Worm (Caenorhabditis elegans) whole organism, L2 larva: ENCODE measurements around the gene ZK287.9.
A peak's percentile ranks its signal among the peaks of the same experiment; 100 is the strongest.

Experiments
- C34F6.9 ChIP-seq: fragments of 150-350 bp; optimal IDR thresholded peaks from 2 replicates; lab custom pipeline; 2014; ENCODE audit warnings: missing biosample characterization, missing genetic modification characterization
- F13H6.1 ChIP-seq: sonication (generic microtip); optimal IDR thresholded peaks from 2 replicates; lab custom pipeline; 2016; ENCODE audit warnings: missing genetic modification characterization, missing compliant biosample characterization
- R02D3.7 ChIP-seq: fragments of 150-350 bp; optimal IDR thresholded peaks from 2 replicates; lab custom pipeline; 2014; ENCODE audit warnings: missing biosample characterization, missing genetic modification characterization
- ZK546.5 ChIP-seq: sonication (generic microtip); optimal IDR thresholded peaks from 2 replicates; lab custom pipeline; 2017; ENCODE audit warnings: missing biosample characterization, missing genetic modification characterization
- aly-2 ChIP-seq: fragments of 150-350 bp; optimal IDR thresholded peaks from 2 replicates; lab custom pipeline; 2014; ENCODE audit warnings: missing biosample characterization, missing genetic modification characterization
- ama-1 ChIP-seq: fragments of 150-350 bp; optimal IDR thresholded peaks from 2 replicates; lab custom pipeline; 2018; ENCODE audit warnings: inconsistent platforms
- blmp-1 ChIP-seq: sonication (generic microtip); optimal IDR thresholded peaks from 2 replicates; lab custom pipeline; 2017; ENCODE audit warnings: missing genetic modification characterization, mild to moderate bottlenecking, missing compliant biosample characterization, antibody characterized with exemption, moderate library complexity; ENCODE audit not compliant: insufficient read depth
- ceh-16 ChIP-seq: fragments of 150-350 bp; optimal IDR thresholded peaks from 2 replicates; lab custom pipeline; 2014; ENCODE audit warnings: missing biosample characterization, missing genetic modification characterization
- ceh-82 ChIP-seq: fragments of 150-350 bp; optimal IDR thresholded peaks from 2 replicates; lab custom pipeline; 2014; ENCODE audit warnings: missing biosample characterization, missing genetic modification characterization
- crh-2 ChIP-seq: sonication (generic microtip); optimal IDR thresholded peaks from 2 replicates; lab custom pipeline; 2017; ENCODE audit warnings: missing biosample characterization, missing genetic modification characterization
- dmd-4 ChIP-seq: sonication (generic microtip); optimal IDR thresholded peaks from 2 replicates; lab custom pipeline; 2017; ENCODE audit warnings: missing biosample characterization, missing genetic modification characterization
- egl-27 ChIP-seq: sonication (generic microtip); optimal IDR thresholded peaks from 3 replicates; lab custom pipeline; 2017; ENCODE audit warnings: missing biosample characterization, missing genetic modification reagents, missing genetic modification characterization
- elt-3 ChIP-seq: sonication (generic microtip); optimal IDR thresholded peaks from 2 replicates; lab custom pipeline; 2017; ENCODE audit warnings: missing biosample characterization, missing genetic modification characterization
- fos-1 ChIP-seq: fragments of 150-350 bp; optimal IDR thresholded peaks from 2 replicates; lab custom pipeline; 2014; ENCODE audit warnings: missing biosample characterization, missing genetic modification characterization
- gmeb-1 ChIP-seq: fragments of 150-350 bp; optimal IDR thresholded peaks from 2 replicates; lab custom pipeline; 2014; ENCODE audit warnings: missing biosample characterization, missing genetic modification characterization
- lin-13 ChIP-seq: fragments of 150-350 bp; optimal IDR thresholded peaks from 2 replicates; lab custom pipeline; 2014; ENCODE audit warnings: missing biosample characterization, missing genetic modification reagents, missing genetic modification characterization
- lsy-2 ChIP-seq, 2 experiments: fragments of 150-350 bp in 1 of 2; sonication (generic microtip) in 1 of 2; optimal IDR thresholded peaks; 2 replicates each; lab custom pipeline; 2014 to 2017; ENCODE audit warnings: missing biosample characterization in 2 of 2, missing genetic modification characterization in 2 of 2
- mab-5 ChIP-seq: fragments of 150-350 bp; optimal IDR thresholded peaks from 2 replicates; lab custom pipeline; 2014; ENCODE audit warnings: missing biosample characterization, missing genetic modification characterization
- mdl-1 ChIP-seq, 2 experiments: fragments of 150-350 bp in 1 of 2; sonication (generic microtip) in 1 of 2; optimal IDR thresholded peaks; 2 replicates each; lab custom pipeline; 2017; ENCODE audit warnings: missing biosample characterization in 2 of 2, missing genetic modification characterization in 2 of 2
- nhr-10 ChIP-seq: sonication (generic microtip); optimal IDR thresholded peaks from 2 replicates; lab custom pipeline; 2017; ENCODE audit warnings: missing biosample characterization, missing genetic modification characterization
- nhr-12 ChIP-seq: fragments of 150-350 bp; optimal IDR thresholded peaks from 2 replicates; lab custom pipeline; 2014; ENCODE audit warnings: missing biosample characterization, missing genetic modification characterization
- nhr-129 ChIP-seq: fragments of 150-350 bp; optimal IDR thresholded peaks from 2 replicates; lab custom pipeline; 2014; ENCODE audit warnings: missing biosample characterization, missing genetic modification characterization
- nhr-21 ChIP-seq: fragments of 150-350 bp; optimal IDR thresholded peaks from 2 replicates; lab custom pipeline; 2014; ENCODE audit warnings: missing biosample characterization, missing genetic modification characterization
- nhr-23 ChIP-seq: fragments of 150-350 bp; optimal IDR thresholded peaks from 2 replicates; lab custom pipeline; 2014; ENCODE audit warnings: missing biosample characterization, missing genetic modification reagents, missing genetic modification characterization
- nhr-25 ChIP-seq: fragments of 150-350 bp; sonication (generic microtip); optimal IDR thresholded peaks from 3 replicates; lab custom pipeline; 2014; ENCODE audit warnings: missing biosample characterization, missing genetic modification characterization
- nhr-6 ChIP-seq: fragments of 150-350 bp; optimal IDR thresholded peaks from 2 replicates; lab custom pipeline; 2014; ENCODE audit warnings: missing biosample characterization, missing genetic modification characterization
- sem-4 ChIP-seq: fragments of 150-350 bp; optimal IDR thresholded peaks from 2 replicates; lab custom pipeline; 2014; ENCODE audit warnings: missing biosample characterization, missing genetic modification reagents, missing genetic modification characterization
- sma-3 ChIP-seq: sonication (generic microtip); optimal IDR thresholded peaks from 2 replicates; lab custom pipeline; 2016; ENCODE audit warnings: missing genetic modification reagents, missing genetic modification characterization, missing compliant biosample characterization
- snpc-4 ChIP-seq: fragments of 150-350 bp; optimal IDR thresholded peaks from 2 replicates; lab custom pipeline; 2014; ENCODE audit warnings: missing biosample characterization, missing genetic modification characterization
- unc-55 ChIP-seq: fragments of 150-350 bp; sonication (generic microtip); optimal IDR thresholded peaks from 3 replicates; lab custom pipeline; 2014; ENCODE audit warnings: missing biosample characterization, missing genetic modification reagents, missing genetic modification characterization
- unc-62 ChIP-seq: fragments of 150-350 bp; optimal IDR thresholded peaks from 2 replicates; lab custom pipeline; 2014; ENCODE audit warnings: missing biosample characterization, missing genetic modification reagents, missing genetic modification characterization
- zag-1 ChIP-seq: fragments of 150-350 bp; optimal IDR thresholded peaks from 2 replicates; lab custom pipeline; 2014; ENCODE audit warnings: missing biosample characterization, missing genetic modification characterization
- ztf-4 ChIP-seq: fragments of 150-350 bp; optimal IDR thresholded peaks from 2 replicates; lab custom pipeline; 2014; ENCODE audit warnings: missing biosample characterization, missing genetic modification characterization

ZK287.9 gene

DNA sequence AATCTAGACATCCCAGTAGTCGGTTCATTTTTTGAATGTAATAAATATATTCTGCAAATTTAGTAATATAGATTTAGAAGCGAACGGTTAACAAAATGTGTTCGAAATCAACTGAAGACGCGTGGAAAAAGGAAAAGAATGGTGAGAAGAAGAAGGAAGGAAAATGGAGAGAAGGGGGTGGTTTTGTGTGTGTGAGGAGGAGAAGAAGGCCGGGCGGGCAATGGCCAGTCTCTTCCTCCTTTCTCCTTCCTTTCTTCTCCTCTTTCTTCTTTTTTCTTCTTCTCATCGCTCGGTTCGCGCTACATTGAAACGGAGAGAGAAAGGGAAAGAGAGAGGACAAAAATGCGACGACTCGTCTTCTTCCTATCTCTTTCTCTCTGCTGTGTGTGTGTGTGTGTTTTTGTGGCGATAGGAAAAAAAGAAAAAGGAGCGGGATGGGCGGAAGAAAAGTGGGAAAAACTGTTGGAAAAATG, 13.0 kb downstream of the ZK287.9 start, which contains the start of gene ztf-9:
Gene ztf-9 (minus strand): TSS at position 51 of the 473 bp plus-strand sequence.
- TF ChIP-seq sma-3 (GFP tag; lab: Kevin White, UChicago): no peak
- peak; percentile 20 for TF ChIP-seq snpc-4 (tag; lab: Kevin White, UChicago)
- TF ChIP-seq blmp-1 (tag; lab: Kevin White, UChicago): peak; percentile 86
- no peak for TF ChIP-seq nhr-6 (tag; lab: Kevin White, UChicago)
- peak in 1 of 2 experiments; percentile 39 for TF ChIP-seq lsy-2 (tag; optimal IDR thresholded peaks at IDR 0.05; lab: Kevin White, UChicago)
- TF ChIP-seq zag-1 (tag; lab: Kevin White, UChicago): peak; percentile 67
- TF ChIP-seq unc-55: peak; percentile 67
- peak; percentile 57 for TF ChIP-seq crh-2
- no peak for TF ChIP-seq elt-3 (tag; lab: Kevin White, UChicago)
- TF ChIP-seq F13H6.1 (tag; lab: Kevin White, UChicago): peak; percentile 78
- peak; percentile 23 for TF ChIP-seq egl-27 (tag; lab: Kevin White, UChicago)
- peak; percentile 74 for TF ChIP-seq C34F6.9
- no peak for TF ChIP-seq nhr-10
- peak; percentile 7 for TF ChIP-seq sem-4 (tag; lab: Kevin White, UChicago)
- peak; percentile 86 for TF ChIP-seq nhr-129 (tag; lab: Kevin White, UChicago)
- peak; percentile 7 for TF ChIP-seq gmeb-1 (tag; lab: Kevin White, UChicago)
- peak; percentile 79 for TF ChIP-seq fos-1
- TF ChIP-seq nhr-12: no peak
- peak; percentile 15 for TF ChIP-seq nhr-21 (tag; lab: Kevin White, UChicago)

DNA sequence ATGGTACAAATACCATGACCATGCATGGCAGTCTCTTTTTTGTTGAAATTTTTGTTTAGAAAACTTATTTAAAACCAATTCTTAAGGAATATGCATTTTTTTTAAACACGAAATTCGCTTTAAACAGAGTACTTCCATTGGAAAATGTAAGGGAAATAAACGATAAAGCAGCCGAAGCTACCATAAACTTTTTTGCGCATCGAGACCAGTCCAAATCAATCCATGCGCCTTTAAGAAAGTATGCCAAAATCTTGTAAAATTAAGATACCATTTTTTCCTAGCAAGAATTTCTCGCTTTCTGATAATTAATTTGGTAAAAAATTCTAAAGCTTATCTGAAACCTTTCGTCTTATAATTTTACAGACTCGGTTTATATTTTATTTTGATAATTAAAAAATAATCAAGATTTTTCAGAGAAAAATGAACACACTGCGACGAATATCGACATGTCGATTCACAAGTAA, 13.5 kb downstream of the ZK287.9 start, which contains the start of gene ZK287.7:
Gene ZK287.7 (plus strand): TSS at position 414 of the 464 bp plus-strand sequence.
- TF ChIP-seq egl-27 (tag; lab: Kevin White, UChicago) (no peak), C34F6.9 (no peak), ceh-16 (tag; lab: Kevin White, UChicago) (no peak), nhr-23 (no peak), nhr-21 (tag; lab: Kevin White, UChicago) (no peak), unc-62 (GFP tag; lab: Kevin White, UChicago) (no peak), aly-2 (tag; lab: Kevin White, UChicago) (no peak), mdl-1 (tag; optimal IDR thresholded peaks at IDR 0.05; lab: Kevin White, UChicago) (no peak), gmeb-1 (tag; lab: Kevin White, UChicago) (no peak), ama-1 (lab: Kevin White, UChicago) (no peak), lsy-2 (tag; optimal IDR thresholded peaks at IDR 0.05; lab: Kevin White, UChicago) (no peak), dmd-4 (tag; lab: Kevin White, UChicago) (no peak)

DNA sequence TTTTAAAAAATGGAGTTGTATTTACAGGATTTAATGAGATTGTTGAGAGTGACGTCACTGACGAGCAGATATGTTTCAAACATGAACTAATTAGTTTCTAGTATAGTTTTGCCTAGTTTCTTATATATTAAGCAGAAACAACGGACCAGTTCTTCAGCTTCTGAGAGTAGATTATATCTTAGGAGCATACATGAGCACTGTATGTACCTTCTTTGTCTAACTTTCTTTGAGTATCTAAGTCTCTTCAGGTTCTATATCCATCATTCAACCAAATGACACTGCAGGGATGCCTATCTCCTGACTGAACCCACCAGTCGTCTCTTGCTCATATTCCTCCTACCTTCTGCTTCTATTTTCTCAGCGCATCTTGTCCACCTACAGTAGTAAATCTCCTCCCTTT, 17.6 kb downstream of the ZK287.9 start, which contains the start of gene her-1:
Gene her-1 (plus strand): TSS at position 301 of the 400 bp plus-strand sequence.
- no peak for TF ChIP-seq lin-13 (GFP tag; lab: Kevin White, UChicago)
- TF ChIP-seq snpc-4 (tag; lab: Kevin White, UChicago): no peak
- TF ChIP-seq zag-1 (tag; lab: Kevin White, UChicago): no peak
- TF ChIP-seq nhr-25: no peak
- no peak for TF ChIP-seq dmd-4 (tag; lab: Kevin White, UChicago)
- no peak for TF ChIP-seq ztf-4 (tag; lab: Kevin White, UChicago)
- TF ChIP-seq mdl-1 (tag; optimal IDR thresholded peaks at IDR 0.05; lab: Kevin White, UChicago): no peak
- TF ChIP-seq, all 48 proteins: peak for 0

ce11 chrV:9699216-9699615, 20.1 kb downstream of the ZK287.9 start:
- TF ChIP-seq nhr-6 (tag; lab: Kevin White, UChicago): no peak
- TF ChIP-seq ZK546.5 (tag; lab: Kevin White, UChicago): no peak
- TF ChIP-seq unc-62 (GFP tag; lab: Kevin White, UChicago): no peak
- no peak for TF ChIP-seq elt-3 (tag; lab: Kevin White, UChicago)
- TF ChIP-seq nhr-129 (tag; lab: Kevin White, UChicago): no peak
- TF ChIP-seq R02D3.7 (tag; lab: Kevin White, UChicago): no peak
- no peak for TF ChIP-seq lsy-2 (tag; optimal IDR thresholded peaks at IDR 0.05; lab: Kevin White, UChicago)
- no peak for TF ChIP-seq mab-5 (tag; lab: Kevin White, UChicago)
- no peak for TF ChIP-seq ceh-82

- TF ChIP-seq nhr-21 (tag; lab: Kevin White, UChicago): no peak
- TF ChIP-seq fos-1: peak; percentile 50
These were observed 22.7 kb downstream of the ZK287.9 start for ce11 chrV:9701861-9702260.
